Worm (Caenorhabditis elegans) whole organism, mixed stage, embryonic: Measurements from ENCODE around the gene acr-21.
A peak's percentile ranks its signal among the peaks of the same experiment; 100 is the strongest.

ENCODE experiments used
- elt-1 ChIP-seq: sonication (generic microtip); optimal IDR thresholded peaks from 2 replicates; lab custom pipeline; 2017; ENCODE audit warnings: missing genetic modification characterization, mild to moderate bottlenecking, missing compliant biosample characterization, antibody characterized with exemption, moderate library complexity, borderline replicate concordance; ENCODE audit not compliant: insufficient read depth
- mep-1 ChIP-seq: fragments of 150-350 bp; optimal IDR thresholded peaks from 2 replicates; lab custom pipeline; 2017; ENCODE audit warnings: missing biosample characterization, missing genetic modification reagents, missing genetic modification characterization, inconsistent platforms
- nhr-237 ChIP-seq: fragments of 150-350 bp; optimal IDR thresholded peaks from 2 replicates; lab custom pipeline; 2014; ENCODE audit warnings: missing biosample characterization, missing genetic modification characterization
- nhr-76 ChIP-seq: sonication (generic microtip); optimal IDR thresholded peaks from 2 replicates; lab custom pipeline; 2017; ENCODE audit warnings: missing biosample characterization, missing genetic modification characterization
- snpc-4 ChIP-seq: fragments of 150-350 bp; optimal IDR thresholded peaks from 2 replicates; lab custom pipeline; 2014; ENCODE audit warnings: missing biosample characterization, missing genetic modification characterization
- sptf-1 ChIP-seq: sonication (generic microtip); optimal IDR thresholded peaks from 2 replicates; lab custom pipeline; 2017; ENCODE audit warnings: mild to moderate bottlenecking, missing genetic modification characterization, moderate library complexity, missing compliant biosample characterization
- unc-39 ChIP-seq: fragments of 150-350 bp; optimal IDR thresholded peaks from 2 replicates; lab custom pipeline; 2014; ENCODE audit warnings: missing biosample characterization, missing genetic modification characterization
- ztf-11 ChIP-seq: fragments of 150-350 bp; optimal IDR thresholded peaks from 2 replicates; lab custom pipeline; 2014; ENCODE audit warnings: missing biosample characterization, missing genetic modification characterization

- no peak for TF ChIP-seq unc-39 (tag; lab: Kevin White, UChicago)
- TF ChIP-seq mep-1 (tag; lab: Kevin White, UChicago): peak; percentile 44
- no peak for TF ChIP-seq ztf-11 (tag; lab: Kevin White, UChicago)
- TF ChIP-seq nhr-237 (tag; lab: Kevin White, UChicago): no peak
- TF ChIP-seq elt-1: no peak
- no peak for TF ChIP-seq sptf-1
- no peak for TF ChIP-seq snpc-4
- no peak for TF ChIP-seq nhr-76 (tag; lab: Kevin White, UChicago)
Observed at ce11 chrIII:6615064-6615463, 33.4 kb downstream of the acr-21 start, which contains the start of gene cmtr-2.
